Fruit fly (Drosophila melanogaster): ENCODE measurements around the gene CG15036.

Gene CG15036

dm6 chrX:7415027-7415426 is 9.6 kb downstream of the CG15036 start:
- TF ChIP-seq CG15336 (GFP tag; IDR thresholded peaks at IDR 0.05): no peak
- TF ChIP-seq CG3919 (GFP tag; optimal IDR thresholded peaks at IDR 0.05): no peak
- no peak for TF ChIP-seq cyc (GFP tag; optimal IDR thresholded peaks at IDR 0.05)
- no peak for TF ChIP-seq lz (GFP tag; optimal IDR thresholded peaks at IDR 0.05)
- TF ChIP-seq CG10631 (GFP tag; optimal IDR thresholded peaks at IDR 0.05): no peak
- TF ChIP-seq CG8319 (GFP tag; optimal IDR thresholded peaks at IDR 0.05): no peak
- no peak for TF ChIP-seq net (GFP tag; optimal IDR thresholded peaks at IDR 0.05)
- TF ChIP-seq CG9139 (GFP tag; optimal IDR thresholded peaks at IDR 0.05): no peak
- no peak for TF ChIP-seq Eip93F (GFP tag; optimal IDR thresholded peaks at IDR 0.05)
- TF ChIP-seq salr (GFP tag; optimal IDR thresholded peaks at IDR 0.05): no peak
- TF ChIP-seq Hr39 (GFP tag; optimal IDR thresholded peaks at IDR 0.05): no peak
- TF ChIP-seq CG1621 (tag; optimal IDR thresholded peaks at IDR 0.05): no peak

dm6 chrX:7413569-7413968 is 11.1 kb downstream of the CG15036 start, which contains the start of gene CG42705:
Gene CG42705 (plus strand): TSS chrX:7413869.
- TF ChIP-seq eg (GFP tag; IDR thresholded peaks at IDR 0.05): no peak
- no peak for TF ChIP-seq Hr4 (GFP tag; optimal IDR thresholded peaks at IDR 0.05)
- TF ChIP-seq CG6854 (GFP tag; optimal IDR thresholded peaks at IDR 0.05): no peak

- TF ChIP-seq CG6854 (GFP tag; optimal IDR thresholded peaks at IDR 0.05) (no peak), CG8119 (GFP tag; IDR thresholded peaks at IDR 0.05) (no peak), CG11762 (GFP tag; optimal IDR thresholded peaks at IDR 0.05; ENCODE audit: insufficient read depth) (no peak), vri (GFP tag; optimal IDR thresholded peaks at IDR 0.05) (no peak), acj6 (GFP tag; optimal IDR thresholded peaks at IDR 0.05) (no peak), achi (GFP tag; optimal IDR thresholded peaks at IDR 0.05) (no peak), fkh (GFP tag; optimal IDR thresholded peaks at IDR 0.05) (no peak), CG9139 (GFP tag; optimal IDR thresholded peaks at IDR 0.05) (no peak), CG3919 (GFP tag; optimal IDR thresholded peaks at IDR 0.05) (no peak), CG3032 (tag; optimal IDR thresholded peaks at IDR 0.05) (no peak), OdsH (GFP tag; optimal IDR thresholded peaks at IDR 0.05) (no peak), CG6163 (GFP tag; IDR thresholded peaks at IDR 0.05) (no peak), net (GFP tag; optimal IDR thresholded peaks at IDR 0.05) (no peak), spab (GFP tag; optimal IDR thresholded peaks at IDR 0.05) (no peak), Gug (GFP tag; IDR thresholded peaks at IDR 0.05) (no peak), CG8632 (GFP tag; optimal IDR thresholded peaks at IDR 0.05) (no peak), CG8319 (GFP tag; optimal IDR thresholded peaks at IDR 0.05) (no peak)
These were observed 12.3 kb downstream of the CG15036 start, which contains the start of gene CG42704 for dm6 chrX:7412368-7412767. Gene CG42704 (plus strand): TSS chrX:7412668.

dm6 chrX:7411806-7412205 is 12.8 kb downstream of the CG15036 start, which contains the start of gene CG42246:
Gene CG42246 (minus strand): TSS chrX:7411906.
- TF ChIP-seq Eip78C (GFP tag) (no peak), CG7368 (GFP tag; optimal IDR thresholded peaks at IDR 0.05) (no peak), CG3032 (tag; optimal IDR thresholded peaks at IDR 0.05) (no peak), fd59A (GFP tag; optimal IDR thresholded peaks at IDR 0.05) (no peak), cyc (GFP tag; optimal IDR thresholded peaks at IDR 0.05) (no peak), Sox15 (GFP tag; optimal IDR thresholded peaks at IDR 0.05) (no peak), Gug (GFP tag; IDR thresholded peaks at IDR 0.05) (no peak), CG11294 (GFP tag; IDR thresholded peaks at IDR 0.05) (no peak), dac (GFP tag; optimal IDR thresholded peaks at IDR 0.05) (no peak)

dm6 chrX:7406908-7407307 is 17.7 kb downstream of the CG15036 start, which contains the start of gene CG32727:
Gene CG32727 (plus strand): TSS chrX:7407208.
- no peak for TF ChIP-seq CG9139 (GFP tag; optimal IDR thresholded peaks at IDR 0.05)
- no peak for TF ChIP-seq CG8319 (GFP tag; optimal IDR thresholded peaks at IDR 0.05)
- no peak for TF ChIP-seq achi (GFP tag; optimal IDR thresholded peaks at IDR 0.05)
- no peak for TF ChIP-seq Eip93F (GFP tag; optimal IDR thresholded peaks at IDR 0.05)
- no peak for TF ChIP-seq CG10669 (GFP tag; optimal IDR thresholded peaks at IDR 0.05)
- no peak for TF ChIP-seq CG11294 (GFP tag; IDR thresholded peaks at IDR 0.05)
- no peak for TF ChIP-seq CG32006 (GFP tag; optimal IDR thresholded peaks at IDR 0.05)
- no peak for TF ChIP-seq topi (GFP tag; optimal IDR thresholded peaks at IDR 0.05)

All from whole organism, prepupa.